Fruit fly (Drosophila melanogaster): ENCODE data around the gene CG3345.

Gene CG3345

dm6 chr2L:283071-283482 is 14.2 kb downstream of the CG3345 start, which contains the start of gene CG11601 (continued):
- TF ChIP-seq wor (GFP tag; IDR thresholded peaks at IDR 0.05) = no peak
- TF ChIP-seq gsb (GFP tag; IDR thresholded peaks at IDR 0.05) = no peak
- peak; percentile 14 for TF ChIP-seq CG9797 (GFP tag; optimal IDR thresholded peaks at IDR 0.05)
- no peak for TF ChIP-seq Hand (GFP tag; optimal IDR thresholded peaks at IDR 0.05)
- peak; percentile 20; the same call in 1 of the 2 replicates for TF ChIP-seq Atf6 (GFP tag; IDR thresholded peaks at IDR 0.05)
- TF ChIP-seq bbx (GFP tag; IDR thresholded peaks at IDR 0.05; ENCODE audit: partially characterized antibody) = peak; percentile 33; the same call in 1 of the 2 replicates

dm6 chr2L:285596-286023 is 16.7 kb downstream of the CG3345 start:
- peak; percentile 5 for TF ChIP-seq abd-A (tag; optimal IDR thresholded peaks at IDR 0.05)
- TF ChIP-seq CG12299 (tag; optimal IDR thresholded peaks at IDR 0.05) = peak; percentile 28
- TF ChIP-seq toy (GFP tag; IDR thresholded peaks at IDR 0.05) = no peak
- TF ChIP-seq slp2 (GFP tag; optimal IDR thresholded peaks at IDR 0.05) = no peak
- TF ChIP-seq Hmx (GFP tag; optimal IDR thresholded peaks at IDR 0.05) = peak; percentile 59
- 0 out of 2 replicates have a peak, but pooled peaks have one; percentile 33 for TF ChIP-seq sens-2 (GFP tag; IDR thresholded peaks at IDR 0.05)
- no peak for TF ChIP-seq CG8944 (GFP tag; optimal IDR thresholded peaks at IDR 0.05)
- TF ChIP-seq sc (optimal IDR thresholded peaks at IDR 0.05) = no peak
- TF ChIP-seq sc (GFP tag; optimal IDR thresholded peaks at IDR 0.05) = no peak
- no peak for TF ChIP-seq kni (GFP tag; optimal IDR thresholded peaks at IDR 0.05)
- TF ChIP-seq gsb (GFP tag; IDR thresholded peaks at IDR 0.05) = 0 out of 2 replicates have a peak, but pooled peaks have one; percentile 41
- no peak for TF ChIP-seq hb (GFP tag; IDR thresholded peaks at IDR 0.05; ENCODE audit: partially characterized antibody)
- peak; percentile 50 for TF ChIP-seq Myb (GFP tag; optimal IDR thresholded peaks at IDR 0.05)
- no peak for TF ChIP-seq CG6654 (GFP tag; optimal IDR thresholded peaks at IDR 0.05)
- 0 out of 2 replicates have a peak, but pooled peaks have one; percentile 27 for TF ChIP-seq wdn (GFP tag; IDR thresholded peaks at IDR 0.05)
- TF ChIP-seq Sry-δ (GFP tag; optimal IDR thresholded peaks at IDR 0.05) = peak; percentile 54
- no peak for TF ChIP-seq sima (GFP tag; optimal IDR thresholded peaks at IDR 0.05)
- TF ChIP-seq gsb-n (tag; optimal IDR thresholded peaks at IDR 0.05) = peak; percentile 44
- peak; percentile 40 for TF ChIP-seq pb (GFP tag; optimal IDR thresholded peaks at IDR 0.05)
- peak; percentile 40 for TF ChIP-seq CG1792 (GFP tag; optimal IDR thresholded peaks at IDR 0.05)
- TF ChIP-seq CG4854 (GFP tag; optimal IDR thresholded peaks at IDR 0.05) = no peak
- no peak for TF ChIP-seq Dll (GFP tag; IDR thresholded peaks at IDR 0.05; ENCODE audit: partially characterized antibody)
- TF ChIP-seq Nf-YC (tag; optimal IDR thresholded peaks at IDR 0.05) = peak; percentile 53
- TF ChIP-seq ind (GFP tag; optimal IDR thresholded peaks at IDR 0.05) = peak; percentile 35
- no peak for TF ChIP-seq salm (tag; optimal IDR thresholded peaks at IDR 0.05)
- peak; percentile 9 for TF ChIP-seq ab (GFP tag; optimal IDR thresholded peaks at IDR 0.05)
- peak; percentile 64 for TF ChIP-seq CoRest (tag; optimal IDR thresholded peaks at IDR 0.05)
- peak; percentile 70 for TF ChIP-seq CG33213 (GFP tag; optimal IDR thresholded peaks at IDR 0.05)
- no peak; the same call in 2 of the 3 replicates for TF ChIP-seq so (GFP tag; IDR thresholded peaks at IDR 0.05)
- TF ChIP-seq btn (GFP tag; optimal IDR thresholded peaks at IDR 0.05) = peak; percentile 26
- TF ChIP-seq CG10565 (GFP tag; optimal IDR thresholded peaks at IDR 0.05) = no peak
- no peak for TF ChIP-seq CG33557 (GFP tag; optimal IDR thresholded peaks at IDR 0.05)
- no peak for TF ChIP-seq CG2889 (GFP tag; IDR thresholded peaks at IDR 0.05)
- no peak for TF ChIP-seq CG7271 (tag; optimal IDR thresholded peaks at IDR 0.05)
- TF ChIP-seq CG3163 (GFP tag; optimal IDR thresholded peaks at IDR 0.05) = no peak
- no peak for TF ChIP-seq GATAe (GFP tag; conservative IDR thresholded peaks at IDR 0.05)
- peak; percentile 15 for TF ChIP-seq fd3F (GFP tag; optimal IDR thresholded peaks at IDR 0.05)
- no peak for TF ChIP-seq CG8359 (GFP tag; optimal IDR thresholded peaks at IDR 0.05; ENCODE audit: borderline replicate concordance)
- TF ChIP-seq kah (GFP tag; optimal IDR thresholded peaks at IDR 0.05) = peak; percentile 27
- no peak for TF ChIP-seq CG2129 (GFP tag; IDR thresholded peaks at IDR 0.05; ENCODE audit: partially characterized antibody)
- peak; percentile 55 for TF ChIP-seq CG30020 (tag; optimal IDR thresholded peaks at IDR 0.05)
- TF ChIP-seq CG4424 (GFP tag; optimal IDR thresholded peaks at IDR 0.05) = no peak
- peak; percentile 18 for TF ChIP-seq CG9437 (GFP tag; optimal IDR thresholded peaks at IDR 0.05)
- TF ChIP-seq CG13424 (tag; optimal IDR thresholded peaks at IDR 0.05) = peak; percentile 63
